Worm (Caenorhabditis elegans): ENCODE data around the gene srz-15.

- no peak for TF ChIP-seq nhr-77 (tag; optimal IDR thresholded peaks at IDR 0.05)
- no peak for TF ChIP-seq ama-1 (optimal IDR thresholded peaks at IDR 0.05)
- no peak for TF ChIP-seq fos-1 (tag; optimal IDR thresholded peaks at IDR 0.05)
- TF ChIP-seq C34F6.9 (tag; optimal IDR thresholded peaks at IDR 0.05): no peak
- TF ChIP-seq elt-3 (tag; optimal IDR thresholded peaks at IDR 0.05): no peak
- TF ChIP-seq R02D3.7 (tag; optimal IDR thresholded peaks at IDR 0.05): no peak
These were observed 22.4 kb upstream of the srz-15 start, which contains the start of gene K08D8.12 for ce11 chrIV:12893166-12893565.
